Fruit fly (Drosophila melanogaster): ENCODE measurements around the gene CG7255.

The CG7255 gene

dm6 chr3L:15275469-15276153, 28.4 kb upstream of the CG7255 start (continued):
- TF ChIP-seq Blimp-1 (GFP tag; optimal IDR thresholded peaks at IDR 0.05) (peak; percentile 71), zfh2 (GFP tag; optimal IDR thresholded peaks at IDR 0.05) (no peak), Vsx1 (GFP tag; optimal IDR thresholded peaks at IDR 0.05) (peak; percentile 3), prd (optimal IDR thresholded peaks at IDR 0.05) (no peak), prd (GFP tag; IDR thresholded peaks at IDR 0.05) (peak; percentile 12; the same call in 1 of the 3 replicates), bsh (GFP tag; optimal IDR thresholded peaks at IDR 0.05) (peak in 1 of 2 experiments; percentile 68), CG6683 (GFP tag; optimal IDR thresholded peaks at IDR 0.05) (peak; percentile 13), CG32772 (GFP tag; IDR thresholded peaks at IDR 0.05) (no peak), HLH3B (GFP tag; IDR thresholded peaks at IDR 0.05) (0 out of 2 replicates have a peak, but pooled peaks have one; percentile 11), tin (GFP tag; optimal IDR thresholded peaks at IDR 0.05) (peak; percentile 0), CG13296 (GFP tag; optimal IDR thresholded peaks at IDR 0.05) (no peak), Hey (tag; optimal IDR thresholded peaks at IDR 0.05) (peak; percentile 45), tap (tag; optimal IDR thresholded peaks at IDR 0.05) (peak; percentile 33), Sox102F (GFP tag; optimal IDR thresholded peaks at IDR 0.05) (peak; percentile 44), slou (GFP tag; optimal IDR thresholded peaks at IDR 0.05) (peak; percentile 3), Hand (GFP tag; optimal IDR thresholded peaks at IDR 0.05) (no peak), CG18262 (tag; optimal IDR thresholded peaks at IDR 0.05) (peak; percentile 39), dmrt11E (tag; optimal IDR thresholded peaks at IDR 0.05) (peak; percentile 53), CG10979 (tag; optimal IDR thresholded peaks at IDR 0.05) (peak; percentile 43), Awh (GFP tag; IDR thresholded peaks at IDR 0.05) (no peak), CG12391 (tag; optimal IDR thresholded peaks at IDR 0.05) (peak; percentile 54), Ssrp (tag; optimal IDR thresholded peaks at IDR 0.05) (peak; percentile 52), CG17361 (GFP tag; IDR thresholded peaks at IDR 0.05) (peak; percentile 42; the same call in 2 of the 3 replicates), CG14710 (tag; optimal IDR thresholded peaks at IDR 0.05) (peak; percentile 50), ranshi (GFP tag; IDR thresholded peaks at IDR 0.05) (0 out of 2 replicates have a peak, but pooled peaks have one; percentile 9), Nf-YA (GFP tag; IDR thresholded peaks at IDR 0.05) (no peak), lmd (GFP tag; IDR thresholded peaks at IDR 0.05) (0 out of 2 replicates have a peak, but pooled peaks have one; percentile 10), klu (GFP tag; IDR thresholded peaks at IDR 0.05) (no peak), run (tag; optimal IDR thresholded peaks at IDR 0.05) (peak; percentile 30), CG11695 (GFP tag; IDR thresholded peaks at IDR 0.05) (0 out of 3 replicates have a peak, but pooled peaks have one; percentile 24), CG30403 (GFP tag; optimal IDR thresholded peaks at IDR 0.05) (peak; percentile 13), CG18619 (GFP tag; optimal IDR thresholded peaks at IDR 0.05) (peak; percentile 15), CG11504 (tag; optimal IDR thresholded peaks at IDR 0.05) (peak; percentile 63), CG2120 (GFP tag; optimal IDR thresholded peaks at IDR 0.05) (peak; percentile 41), Scr (GFP tag; IDR thresholded peaks at IDR 0.05; ENCODE audit: partially characterized antibody) (no peak), CG10321 (GFP tag; IDR thresholded peaks at IDR 0.05) (no peak), Xbp1 (GFP tag; optimal IDR thresholded peaks at IDR 0.05) (peak; percentile 7), br (optimal IDR thresholded peaks at IDR 0.05) (no peak), vvl (GFP tag; IDR thresholded peaks at IDR 0.05) (0 out of 2 replicates have a peak, but pooled peaks have one; percentile 41), Ada2b (GFP tag; IDR thresholded peaks at IDR 0.05) (no peak), Hr3 (GFP tag; optimal IDR thresholded peaks at IDR 0.05) (peak; percentile 22), sug (tag; optimal IDR thresholded peaks at IDR 0.05) (no peak), pum (GFP tag; optimal IDR thresholded peaks at IDR 0.05) (no peak), crol (GFP tag; IDR thresholded peaks at IDR 0.05) (peak; percentile 43; the same call in 1 of the 2 replicates), Gug (GFP tag; IDR thresholded peaks at IDR 0.05) (no peak), CG15011 (GFP tag; optimal IDR thresholded peaks at IDR 0.05) (peak; percentile 29), abd-A (tag; optimal IDR thresholded peaks at IDR 0.05) (peak; percentile 75), az2 (GFP tag; optimal IDR thresholded peaks at IDR 0.05) (peak; percentile 25), H2.0 (GFP tag; IDR thresholded peaks at IDR 0.05) (no peak), CG12104 (GFP tag; optimal IDR thresholded peaks at IDR 0.05) (peak; percentile 50)

Data from whole organism, embryonic.